Worm (Caenorhabditis elegans) whole organism, young adult: ENCODE measurements around the gene F26F4.12.

Experiments
- K11D2.4 ChIP-seq: fragments of 200-800 bp; sonication (Bioruptor generic); IDR thresholded peaks from 2 replicates; pipeline ENCODE4 v1.3.6; 2022; ENCODE audit warnings: missing genetic modification reagents, missing genetic modification characterization, missing compliant biosample characterization
- ama-1 ChIP-seq, 3 experiments: fragments of 150-350 bp in 1 of 3; sonication (generic microtip) in 2 of 3; optimal IDR thresholded peaks; 2 replicates each; lab custom pipeline; 2014 to 2018; ENCODE audit warnings: missing biosample characterization in 2 of 3, missing genetic modification characterization in 2 of 3, missing genetic modification reagents in 2 of 3
- rpc-1 ChIP-seq, 2 experiments: fragments of 150-350 bp in 1 of 2; sonication (generic microtip) in 1 of 2; optimal IDR thresholded peaks; 2 replicates each; lab custom pipeline; 2014 to 2018; ENCODE audit warnings: missing biosample characterization in 1 of 2, missing genetic modification characterization in 1 of 2, missing genetic modification reagents in 1 of 2, missing genotype in 1 of 2
- sdz-38 ChIP-seq: sonication (generic microtip); optimal IDR thresholded peaks from 2 replicates; lab custom pipeline; 2016; ENCODE audit warnings: missing genotype, missing genetic modification characterization, missing compliant biosample characterization
- unc-62 ChIP-seq: fragments of 150-350 bp; optimal IDR thresholded peaks from 2 replicates; lab custom pipeline; 2014; ENCODE audit warnings: missing biosample characterization, missing genetic modification reagents, missing genetic modification characterization

ce11 chrIII:4956566-4956965 lies 46.7 kb upstream of the F26F4.12 start, which contains the start of gene C26E6.1:
- TF ChIP-seq sdz-38 (tag; lab: Kevin White, UChicago) (no peak), unc-62 (GFP tag; lab: Kevin White, UChicago) (no peak), K11D2.4 (GFP tag; lab: Robert Waterston, UW) (no peak), ama-1 (optimal IDR thresholded peaks at IDR 0.05; lab: Kevin White, UChicago) (no peak), ama-1 (GFP tag; optimal IDR thresholded peaks at IDR 0.05; lab: Kevin White, UChicago) (no peak), rpc-1 (optimal IDR thresholded peaks at IDR 0.05; lab: Kevin White, UChicago) (no peak), rpc-1 (tag; optimal IDR thresholded peaks at IDR 0.05; lab: Kevin White, UChicago) (no peak)
